Worm (Caenorhabditis elegans) whole organism, young adult: ENCODE results near the gene pqn-10.

ENCODE experiments used
- F49E8.2 ChIP-seq: sonication (generic microtip); optimal IDR thresholded peaks from 3 replicates; lab custom pipeline; 2017; ENCODE audit warnings: missing genetic modification characterization, mild to moderate bottlenecking, missing compliant biosample characterization, antibody characterized with exemption, moderate library complexity; ENCODE audit not compliant: insufficient read depth
- hsf-1 ChIP-seq: fragments of 200-800 bp; sonication (Bioruptor generic); IDR thresholded peaks from 2 replicates; pipeline ENCODE4 v1.3.6; 2022; ENCODE audit warnings: missing genetic modification reagents, missing genetic modification characterization, missing compliant biosample characterization
- let-526 ChIP-seq: fragments of 200-800 bp; sonication (Bioruptor generic); IDR thresholded peaks from 2 replicates; pipeline ENCODE4 v1.3.6; 2022; ENCODE audit warnings: missing genetic modification reagents, missing genetic modification characterization, missing compliant biosample characterization
- nfya-2 ChIP-seq: fragments of 200-800 bp; sonication (Bioruptor generic); IDR thresholded peaks from 2 replicates; pipeline ENCODE4 v1.3.6; 2022; ENCODE audit warnings: missing genetic modification reagents, missing genetic modification characterization, missing compliant biosample characterization
- snpc-1.1 ChIP-seq: sonication (generic microtip); optimal IDR thresholded peaks from 2 replicates; lab custom pipeline; 2017; ENCODE audit warnings: missing genetic modification characterization, mild to moderate bottlenecking, missing compliant biosample characterization, antibody characterized with exemption, moderate library complexity, missing genotype, missing genetic modification reagents; ENCODE audit not compliant: insufficient read depth
- snpc-4 ChIP-seq, 5 experiments: fragments of 150-350 bp in 1 of 5; sonication (generic microtip) in 4 of 5; optimal IDR thresholded peaks; 2 replicates each; lab custom pipeline; 2014 to 2018; ENCODE audit warnings: missing genetic modification characterization in 5 of 5, missing biosample characterization in 3 of 5, antibody characterized with exemption in 2 of 5, mild to moderate bottlenecking in 2 of 5, missing compliant biosample characterization in 2 of 5, missing genotype in 2 of 5, moderate library complexity in 2 of 5, missing genetic modification reagents in 1 of 5

DNA sequence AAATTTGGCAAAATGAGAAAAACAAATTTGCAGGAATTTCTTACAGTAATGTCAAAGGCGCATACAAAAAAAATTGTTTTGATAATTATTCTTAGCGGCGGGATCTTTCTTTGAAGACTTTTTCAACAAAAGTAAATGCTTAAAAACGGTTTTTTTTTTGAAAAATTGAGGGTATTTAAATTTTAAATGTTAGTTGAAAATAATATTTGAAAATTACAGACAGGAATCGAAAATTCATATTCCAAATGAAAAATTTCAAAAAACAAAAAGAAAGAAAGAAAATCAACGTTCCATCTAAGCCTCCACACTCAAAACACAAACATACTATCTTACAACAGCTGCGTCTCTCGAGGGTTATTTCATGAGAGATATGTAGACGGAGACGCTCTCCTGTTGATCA lies 49.2 kb downstream of the pqn-10 start:
- no peak for TF ChIP-seq snpc-1.1 (tag; lab: Kevin White, UChicago)
- TF ChIP-seq hsf-1 (GFP tag; lab: Robert Waterston, UW), result no peak
- TF ChIP-seq nfya-2 (GFP tag; lab: Robert Waterston, UW), result no peak
- no peak for TF ChIP-seq snpc-4 (GFP tag; optimal IDR thresholded peaks at IDR 0.05; lab: Kevin White, UChicago)
- TF ChIP-seq snpc-4 (tag; optimal IDR thresholded peaks at IDR 0.05; lab: Kevin White, UChicago), result no peak
- TF ChIP-seq let-526 (GFP tag; lab: Robert Waterston, UW), result no peak
- no peak for TF ChIP-seq F49E8.2
